Fruit fly (Drosophila melanogaster): Measurements from ENCODE around the gene B-H2.

Gene B-H2

DNA sequence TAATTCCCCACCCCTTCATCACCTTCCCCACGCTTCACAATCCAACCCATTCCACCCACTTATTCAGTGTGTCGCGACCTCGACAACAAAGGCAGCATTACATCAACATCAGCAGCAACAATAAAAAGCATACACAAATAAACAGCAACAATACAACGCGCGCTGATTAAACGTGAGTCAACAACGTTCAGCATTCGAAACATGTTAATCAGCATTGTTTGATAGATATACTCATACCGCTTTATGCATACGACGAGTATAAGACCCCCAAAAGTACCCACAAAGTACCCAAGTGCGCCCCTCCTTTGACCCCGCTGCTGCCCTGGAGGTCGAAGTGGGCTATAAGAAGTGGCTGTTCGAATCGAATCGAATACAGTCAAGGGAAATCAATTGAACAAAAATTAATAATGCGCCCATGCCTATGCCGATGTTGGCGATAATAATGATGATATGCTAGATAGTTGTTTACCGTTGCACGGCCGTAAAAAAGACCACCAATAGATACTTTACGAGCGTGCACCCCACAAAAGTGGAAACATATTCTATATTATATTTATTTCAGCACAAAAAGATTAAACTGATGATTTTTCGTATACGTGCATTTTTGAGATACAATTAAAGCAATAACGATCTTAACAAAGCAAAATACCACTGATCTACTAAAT lies 20.1 kb upstream of the B-H2 start (continued):
- no peak for TF ChIP-seq CG12391 (tag; optimal IDR thresholded peaks at IDR 0.05)
- TF ChIP-seq grn (GFP tag; optimal IDR thresholded peaks at IDR 0.05) = peak; percentile 11
- TF ChIP-seq CG9609 (GFP tag; optimal IDR thresholded peaks at IDR 0.05) = no peak
- TF ChIP-seq hth (optimal IDR thresholded peaks at IDR 0.05) = no peak
- TF ChIP-seq sug (tag; optimal IDR thresholded peaks at IDR 0.05) = peak; percentile 63
- TF ChIP-seq wek (GFP tag; optimal IDR thresholded peaks at IDR 0.05) = peak; percentile 52
- TF ChIP-seq abd-A (tag; optimal IDR thresholded peaks at IDR 0.05) = peak; percentile 5
- peak; percentile 0 for TF ChIP-seq CG2875 (GFP tag; optimal IDR thresholded peaks at IDR 0.05)
- TF ChIP-seq CG4707 (GFP tag; optimal IDR thresholded peaks at IDR 0.05) = peak; percentile 27
- peak; percentile 55; the same call in 1 of the 2 replicates for TF ChIP-seq Awh (GFP tag; IDR thresholded peaks at IDR 0.05)
- TF ChIP-seq tap (tag; optimal IDR thresholded peaks at IDR 0.05) = peak; percentile 6
- no peak for TF ChIP-seq ap (GFP tag; IDR thresholded peaks at IDR 0.05)
- peak; percentile 34 for TF ChIP-seq CG13296 (GFP tag; optimal IDR thresholded peaks at IDR 0.05)
- peak; percentile 8 for TF ChIP-seq CG15269 (tag; optimal IDR thresholded peaks at IDR 0.05)
- TF ChIP-seq Vsx1 (GFP tag; optimal IDR thresholded peaks at IDR 0.05) = peak; percentile 21
- no peak for TF ChIP-seq CG5953 (GFP tag; IDR thresholded peaks at IDR 0.05)
- TF ChIP-seq CG12219 (GFP tag; optimal IDR thresholded peaks at IDR 0.05) = peak; percentile 14
- peak; percentile 2 for TF ChIP-seq Sox102F (GFP tag; optimal IDR thresholded peaks at IDR 0.05)
- TF ChIP-seq az2 (GFP tag; optimal IDR thresholded peaks at IDR 0.05) = no peak
- peak; percentile 45 for TF ChIP-seq CG14441 (GFP tag; IDR thresholded peaks at IDR 0.05)
- TF ChIP-seq exex (tag; optimal IDR thresholded peaks at IDR 0.05) = peak; percentile 28
- peak; percentile 53 for TF ChIP-seq CG12769 (tag; optimal IDR thresholded peaks at IDR 0.05)
- TF ChIP-seq CG7556 (GFP tag; optimal IDR thresholded peaks at IDR 0.05) = peak; percentile 30
- TF ChIP-seq ftz-f1 (GFP tag; optimal IDR thresholded peaks at IDR 0.05) = peak; percentile 36
- peak; percentile 13 for TF ChIP-seq CG8281 (tag; optimal IDR thresholded peaks at IDR 0.05)
- TF ChIP-seq sob (GFP tag; IDR thresholded peaks at IDR 0.05) = no peak
- no peak for TF ChIP-seq hkb (optimal IDR thresholded peaks at IDR 0.05)
- peak; percentile 55; the same call in 1 of the 2 replicates for TF ChIP-seq hkb (GFP tag; IDR thresholded peaks at IDR 0.05)
- TF ChIP-seq Mes4 (GFP tag; optimal IDR thresholded peaks at IDR 0.05) = peak; percentile 16
- no peak for TF ChIP-seq CG31224 (GFP tag; IDR thresholded peaks at IDR 0.05)
- TF ChIP-seq lab (GFP tag; optimal IDR thresholded peaks at IDR 0.05) = peak; percentile 70
- TF ChIP-seq chm (GFP tag; IDR thresholded peaks at IDR 0.05) = 0 out of 2 replicates have a peak, but pooled peaks have one; percentile 35
- TF ChIP-seq nau (GFP tag; optimal IDR thresholded peaks at IDR 0.05) = peak; percentile 33
- peak; percentile 10 for TF ChIP-seq bigmax (GFP tag; optimal IDR thresholded peaks at IDR 0.05)
- no peak for TF ChIP-seq CG11504 (tag; optimal IDR thresholded peaks at IDR 0.05)
- TF ChIP-seq stwl (tag; optimal IDR thresholded peaks at IDR 0.05) = no peak
- TF ChIP-seq CG34376 (GFP tag; optimal IDR thresholded peaks at IDR 0.05) = peak; percentile 23
- TF ChIP-seq gem (tag; optimal IDR thresholded peaks at IDR 0.05) = no peak
- TF ChIP-seq CG17912 (GFP tag; optimal IDR thresholded peaks at IDR 0.05) = peak; percentile 28
- TF ChIP-seq br (optimal IDR thresholded peaks at IDR 0.05) = no peak
- peak; percentile 29; the same call in 1 of the 2 replicates for TF ChIP-seq HLH3B (GFP tag; IDR thresholded peaks at IDR 0.05)
- TF ChIP-seq NC2α (GFP tag; optimal IDR thresholded peaks at IDR 0.05) = no peak
- peak; percentile 9 for TF ChIP-seq CG13894 (tag; optimal IDR thresholded peaks at IDR 0.05)
- TF ChIP-seq ci (GFP tag; IDR thresholded peaks at IDR 0.05) = peak; percentile 57; the same call in 1 of the 3 replicates
- TF ChIP-seq tx (GFP tag; optimal IDR thresholded peaks at IDR 0.05) = no peak
- TF ChIP-seq row (GFP tag; IDR thresholded peaks at IDR 0.05) = 0 out of 3 replicates have a peak, but pooled peaks have one; percentile 3
- no peak for TF ChIP-seq CG10979 (tag; optimal IDR thresholded peaks at IDR 0.05)
- peak; percentile 1 for TF ChIP-seq Asciz (GFP tag; optimal IDR thresholded peaks at IDR 0.05)
- peak; percentile 41 for TF ChIP-seq CG15514 (GFP tag; optimal IDR thresholded peaks at IDR 0.05)

All from whole organism, embryonic.